Worm (Caenorhabditis elegans): ENCODE measurements around the gene AC8.3.

- TF ChIP-seq skn-1 (tag; optimal IDR thresholded peaks at IDR 0.05) (no peak), ztf-11 (tag; optimal IDR thresholded peaks at IDR 0.05) (no peak)
These were observed 32.9 kb downstream of the AC8.3 start for ce11 chrX:196403-196802.

Measured in whole organism, L4 larva.